Fruit fly (Drosophila melanogaster) whole organism, embryonic: ENCODE measurements around the gene rush.

ENCODE experiments used
- CG10209 ChIP-seq: fragments of 200-800 bp; sonication (Bioruptor generic); optimal IDR thresholded peaks from 3 replicates; lab custom pipeline; 2017; ENCODE audit warnings: missing biosample characterization, mild to moderate bottlenecking, missing genetic modification characterization, missing genetic modification reagents
- CG1024 ChIP-seq: fragments of 200-800 bp; sonication (Bioruptor generic); IDR thresholded peaks from 2 replicates; pipeline ENCODE4 v1.3.6; 2022; ENCODE audit warnings: missing biosample characterization, missing genetic modification characterization
- CG10321 ChIP-seq: fragments of 200-800 bp; sonication (Bioruptor generic); IDR thresholded peaks from 2 replicates; pipeline ENCODE4 v1.3.6; 2022; ENCODE audit warnings: missing biosample characterization, missing genetic modification characterization
- CG10366 ChIP-seq: fragments of 200-800 bp; sonication (Bioruptor generic); IDR thresholded peaks from 2 replicates; pipeline ENCODE4 v1.3.6; 2022; ENCODE audit warnings: missing biosample characterization, missing genetic modification characterization
- CG10462 ChIP-seq: fragments of 200-800 bp; sonication (Bioruptor generic); optimal IDR thresholded peaks from 2 replicates; lab custom pipeline; 2016; ENCODE audit warnings: missing biosample characterization, missing genetic modification characterization
- CG10979 ChIP-seq: fragments of 200-800 bp; sonication (Bioruptor generic); optimal IDR thresholded peaks from 2 replicates; lab custom pipeline; 2018; ENCODE audit warnings: missing biosample characterization, mild to moderate bottlenecking, missing genetic modification characterization, moderate library complexity
- CG12659 ChIP-seq: fragments of 200-800 bp; sonication (Bioruptor generic); optimal IDR thresholded peaks from 3 replicates; lab custom pipeline; 2017; ENCODE audit warnings: mild to moderate bottlenecking, missing biosample characterization, missing genetic modification reagents, missing genetic modification characterization
- CG13123 ChIP-seq: fragments of 200-800 bp; sonication (Bioruptor generic); optimal IDR thresholded peaks from 2 replicates; lab custom pipeline; 2016; ENCODE audit warnings: missing biosample characterization, missing genetic modification characterization
- CG13287 ChIP-seq: fragments of 200-800 bp; sonication (Bioruptor generic); IDR thresholded peaks from 2 replicates; pipeline ENCODE4 v1.3.6; 2022; ENCODE audit warnings: missing biosample characterization, missing genetic modification characterization; ENCODE audit not compliant: partially characterized antibody
- CG13424 ChIP-seq: fragments of 200-800 bp; sonication (Bioruptor generic); optimal IDR thresholded peaks from 2 replicates; lab custom pipeline; 2019; ENCODE audit warnings: missing biosample characterization, mild to moderate bottlenecking, missing genetic modification characterization, moderate library complexity
- CG13624 ChIP-seq: fragments of 200-800 bp; sonication (Bioruptor generic); optimal IDR thresholded peaks from 2 replicates; lab custom pipeline; 2016; ENCODE audit warnings: missing biosample characterization, missing genetic modification characterization
- CG14860 ChIP-seq: fragments of 200-800 bp; sonication (Bioruptor generic); IDR thresholded peaks from 3 replicates; pipeline ENCODE4 v1.3.6; 2022; ENCODE audit warnings: missing biosample characterization, missing genetic modification characterization; ENCODE audit not compliant: partially characterized antibody
- CG1647 ChIP-seq: fragments of 200-800 bp; sonication (Bioruptor generic); optimal IDR thresholded peaks from 3 replicates; lab custom pipeline; 2016; ENCODE audit warnings: missing biosample characterization, missing genetic modification characterization
- CG17568 ChIP-seq: fragments of 200-800 bp; sonication (Bioruptor generic); optimal IDR thresholded peaks from 2 replicates; lab custom pipeline; 2018; ENCODE audit warnings: missing biosample characterization, mild to moderate bottlenecking, missing genetic modification characterization, moderate library complexity
- CG31365 ChIP-seq: fragments of 200-800 bp; sonication (Bioruptor generic); optimal IDR thresholded peaks from 2 replicates; lab custom pipeline; 2018; ENCODE audit warnings: missing biosample characterization, mild to moderate bottlenecking, missing genetic modification characterization
- CG32772 ChIP-seq: fragments of 200-800 bp; sonication (Bioruptor generic); IDR thresholded peaks from 2 replicates; pipeline ENCODE4 v1.3.6; 2022; ENCODE audit warnings: missing biosample characterization, missing genetic modification characterization
- CG3995 ChIP-seq: fragments of 200-800 bp; sonication (Bioruptor generic); optimal IDR thresholded peaks from 3 replicates; lab custom pipeline; 2016; ENCODE audit warnings: missing biosample characterization, missing genetic modification characterization
- CG4854 ChIP-seq: fragments of 200-800 bp; sonication (Bioruptor generic); optimal IDR thresholded peaks from 2 replicates; lab custom pipeline; 2016; ENCODE audit warnings: missing biosample characterization, missing genetic modification characterization, inconsistent platforms
- CG5180 ChIP-seq: fragments of 200-800 bp; sonication (Bioruptor generic); optimal IDR thresholded peaks from 3 replicates; lab custom pipeline; 2017; ENCODE audit warnings: missing biosample characterization, missing genetic modification characterization, mild to moderate bottlenecking, moderate library complexity, missing genetic modification reagents
- CG6272 ChIP-seq: fragments of 200-800 bp; sonication (Bioruptor generic); IDR thresholded peaks from 2 replicates; pipeline ENCODE4 v1.3.6; 2022; ENCODE audit warnings: missing biosample characterization, missing genetic modification characterization
- CG6689 ChIP-seq: fragments of 200-800 bp; sonication (Bioruptor generic); IDR thresholded peaks from 2 replicates; pipeline ENCODE4 v1.3.6; 2022; ENCODE audit warnings: missing biosample characterization, missing genetic modification characterization
- CG8290 ChIP-seq, 3 experiments: fragments of 200-800 bp; sonication (Bioruptor generic); optimal IDR thresholded peaks; 2 replicates each; lab custom pipeline; 2016 to 2019; ENCODE audit warnings: missing biosample characterization in 3 of 3, missing genetic modification characterization in 3 of 3, mild to moderate bottlenecking in 2 of 3, moderate library complexity in 1 of 3
- CG8944 ChIP-seq: fragments of 200-800 bp; sonication (Bioruptor generic); optimal IDR thresholded peaks from 3 replicates; lab custom pipeline; 2016; ENCODE audit warnings: missing biosample characterization, missing genetic modification characterization
- CG9609 ChIP-seq: fragments of 200-800 bp; sonication (Bioruptor generic); optimal IDR thresholded peaks from 3 replicates; lab custom pipeline; 2016; ENCODE audit warnings: missing biosample characterization, missing genetic modification characterization
- E2f2 ChIP-seq: fragments of 200-800 bp; sonication (Bioruptor generic); IDR thresholded peaks from 2 replicates; pipeline ENCODE4 v1.3.6; 2022; ENCODE audit warnings: missing biosample characterization, missing genetic modification characterization
- Eip74EF ChIP-seq, 2 experiments: fragments of 200-800 bp in 1 of 2; fragments of >200 bp in 1 of 2; sonication (Bioruptor generic) in 1 of 2; optimal IDR thresholded peaks; 2 replicates each; lab custom pipeline; 2017 to 2019; ENCODE audit warnings: missing biosample characterization in 2 of 2, missing genetic modification characterization in 2 of 2, mild to moderate bottlenecking in 1 of 2, moderate library complexity in 1 of 2
- Ets97D ChIP-seq: fragments of 200-800 bp; sonication (Bioruptor generic); optimal IDR thresholded peaks from 3 replicates; lab custom pipeline; 2016; ENCODE audit warnings: missing biosample characterization, missing genetic modification characterization
- GATAe ChIP-seq: fragments of 200-800 bp; sonication (Bioruptor generic); conservative IDR thresholded peaks from 2 replicates; pipeline ENCODE4 v1.3.6; 2022; ENCODE audit warnings: missing biosample characterization, missing genetic modification characterization
- HLHmδ ChIP-seq: fragments of 200-800 bp; sonication (Bioruptor generic); optimal IDR thresholded peaks from 2 replicates; lab custom pipeline; 2018; ENCODE audit warnings: missing biosample characterization, mild to moderate bottlenecking, missing genetic modification characterization, moderate library complexity
- Hr78 ChIP-seq, 2 experiments: fragments of 200-800 bp in 1 of 2; fragments of >200 bp in 1 of 2; sonication (Bioruptor generic) in 1 of 2; optimal IDR thresholded peaks; 2 replicates each; lab custom pipeline; 2017 to 2019; ENCODE audit warnings: missing biosample characterization in 2 of 2, missing genetic modification characterization in 2 of 2, mild to moderate bottlenecking in 1 of 2, moderate library complexity in 1 of 2
- MESR4 ChIP-seq: fragments of 200-800 bp; sonication (Bioruptor generic); optimal IDR thresholded peaks from 2 replicates; lab custom pipeline; 2018; ENCODE audit warnings: missing biosample characterization, mild to moderate bottlenecking, missing genetic modification characterization, moderate library complexity
- Neu2 ChIP-seq: fragments of 200-800 bp; sonication (Bioruptor generic); optimal IDR thresholded peaks from 3 replicates; lab custom pipeline; 2016; ENCODE audit warnings: missing biosample characterization, missing genetic modification characterization, borderline replicate concordance
- Poxn ChIP-seq: fragments of 200-800 bp; sonication (Bioruptor generic); IDR thresholded peaks from 2 replicates; pipeline ENCODE4 v1.3.6; 2022; ENCODE audit warnings: missing biosample characterization, missing genetic modification characterization
- Ravus ChIP-seq: fragments of 200-800 bp; sonication (Bioruptor generic); IDR thresholded peaks from 2 replicates; pipeline ENCODE4 v1.3.6; 2022; ENCODE audit warnings: missing biosample characterization, missing genetic modification characterization
- YL-1 ChIP-seq: fragments of 200-800 bp; sonication (Bioruptor generic); optimal IDR thresholded peaks from 3 replicates; lab custom pipeline; 2017; ENCODE audit warnings: missing biosample characterization, mild to moderate bottlenecking, missing genetic modification characterization
- ara ChIP-seq: fragments of 200-800 bp; sonication (Bioruptor generic); IDR thresholded peaks from 2 replicates; pipeline ENCODE4 v1.3.6; 2022; ENCODE audit warnings: missing biosample characterization, missing genetic modification characterization
- ato ChIP-seq: fragments of 200-800 bp; sonication (Bioruptor generic); IDR thresholded peaks from 2 replicates; pipeline ENCODE4 v1.3.6; 2022; ENCODE audit warnings: missing biosample characterization, missing genetic modification characterization; ENCODE audit not compliant: partially characterized antibody
- cg ChIP-seq: fragments of 200-800 bp; sonication (Bioruptor generic); optimal IDR thresholded peaks from 3 replicates; lab custom pipeline; 2019; ENCODE audit warnings: missing biosample characterization, mild to moderate bottlenecking, missing genetic modification characterization, moderate library complexity
- chn ChIP-seq: fragments of 200-800 bp; sonication (Bioruptor generic); optimal IDR thresholded peaks from 2 replicates; lab custom pipeline; 2016; ENCODE audit warnings: missing biosample characterization, missing genetic modification characterization
- fd96Cb ChIP-seq: fragments of 200-800 bp; sonication (Bioruptor generic); optimal IDR thresholded peaks from 2 replicates; lab custom pipeline; 2018; ENCODE audit warnings: missing biosample characterization, mild to moderate bottlenecking, missing genetic modification characterization, moderate library complexity
- fu2 ChIP-seq: fragments of 200-800 bp; sonication (Bioruptor generic); optimal IDR thresholded peaks from 2 replicates; lab custom pipeline; 2016; ENCODE audit warnings: missing biosample characterization, missing genetic modification characterization
- insv ChIP-seq, 2 experiments: fragments of 200-800 bp; sonication (Bioruptor generic); optimal IDR thresholded peaks; 3 replicates each; lab custom pipeline; 2016 to 2018; ENCODE audit warnings: missing biosample characterization in 2 of 2, missing genetic modification characterization in 2 of 2
- lbe ChIP-seq: fragments of 200-800 bp; sonication (Bioruptor generic); optimal IDR thresholded peaks from 2 replicates; lab custom pipeline; 2016; ENCODE audit warnings: missing biosample characterization, mild to moderate bottlenecking, missing genetic modification characterization
- mam ChIP-seq: fragments of 200-800 bp; sonication (Bioruptor generic); optimal IDR thresholded peaks from 3 replicates; lab custom pipeline; 2016; ENCODE audit warnings: missing biosample characterization, missing genetic modification characterization
- mirr ChIP-seq: fragments of 200-800 bp; sonication (Bioruptor generic); optimal IDR thresholded peaks from 3 replicates; lab custom pipeline; 2018; ENCODE audit warnings: missing biosample characterization, mild to moderate bottlenecking, missing genetic modification characterization
- sens ChIP-seq: fragments of 200-800 bp; sonication (Bioruptor generic); peaks from one replicate; lab custom pipeline; 2016; ENCODE audit warnings: missing biosample characterization, missing genetic modification characterization
- sisA ChIP-seq: fragments of 200-800 bp; sonication (Bioruptor generic); IDR thresholded peaks from 2 replicates; pipeline ENCODE4 v1.3.6; 2022; ENCODE audit warnings: missing biosample characterization, missing genetic modification characterization
- ssp ChIP-seq: fragments of 200-800 bp; sonication (Bioruptor generic); IDR thresholded peaks from 2 replicates; pipeline ENCODE4 v1.3.6; 2022; ENCODE audit warnings: missing biosample characterization, missing genetic modification characterization
- tll ChIP-seq, 2 experiments: fragments of 200-800 bp in 1 of 2; fragments of >200 bp in 1 of 2; sonication (Bioruptor generic) in 1 of 2; optimal IDR thresholded peaks; 2 replicates each; lab custom pipeline; 2017 to 2019; ENCODE audit warnings: missing biosample characterization in 2 of 2, missing genetic modification characterization in 2 of 2, mild to moderate bottlenecking in 1 of 2, moderate library complexity in 1 of 2

Gene rush

dm6 chrX:1470562-1470961 lies 7.8 kb upstream of the rush start, which contains the start of gene pck (continued):
- TF ChIP-seq CG31365 = no peak
- peak; percentile 65 for TF ChIP-seq ara (GFP tag; lab: Robert Waterston, UW)
- TF ChIP-seq MESR4 (GFP tag; lab: Kevin White, UChicago) = peak; percentile 75
- no peak for TF ChIP-seq CG10321 (GFP tag; lab: Robert Waterston, UW)
- no peak for TF ChIP-seq insv (GFP tag; optimal IDR thresholded peaks at IDR 0.05; lab: Kevin White, UChicago)
- peak; percentile 65 for TF ChIP-seq CG13287 (GFP tag; lab: Robert Waterston, UW)
- peak; percentile 57 for TF ChIP-seq CG10979 (tag; lab: Kevin White, UChicago)
- peak; percentile 55 for TF ChIP-seq CG10366 (GFP tag; lab: Robert Waterston, UW)
- no peak for TF ChIP-seq CG3995
- TF ChIP-seq CG13424 (tag; lab: Kevin White, UChicago) = peak; percentile 51
- peak; percentile 4 for TF ChIP-seq CG13624
- TF ChIP-seq fd96Cb (tag; lab: Kevin White, UChicago) = peak; percentile 20
- TF ChIP-seq CG13123 (GFP tag; lab: Kevin White, UChicago) = peak; percentile 52
- peak; percentile 43; the same call in 1 of the 2 replicates for TF ChIP-seq CG32772
- TF ChIP-seq Neu2 = peak; percentile 1
- no peak for TF ChIP-seq Ravus
- peak; percentile 83 for TF ChIP-seq chn (GFP tag; lab: Kevin White, UChicago)
- TF ChIP-seq Ets97D (GFP tag; lab: Kevin White, UChicago) = peak; percentile 45
- peak; percentile 30; the same call in 1 of the 2 replicates for TF ChIP-seq CG6272 (GFP tag; lab: Robert Waterston, UW)
- TF ChIP-seq GATAe = no peak
- TF ChIP-seq tll (GFP tag; optimal IDR thresholded peaks at IDR 0.05; lab: Kevin White, UChicago) = no peak
- peak; percentile 37 for TF ChIP-seq CG10209 (GFP tag; lab: Kevin White, UChicago)
- no peak for TF ChIP-seq Poxn (GFP tag; lab: Robert Waterston, UW)
- TF ChIP-seq lbe (GFP tag; lab: Kevin White, UChicago) = peak; percentile 55
- peak; percentile 78 for TF ChIP-seq E2f2 (GFP tag; lab: Robert Waterston, UW)
- TF ChIP-seq Eip74EF (GFP tag; optimal IDR thresholded peaks at IDR 0.05; lab: Kevin White, UChicago) = no peak
- TF ChIP-seq fu2 (GFP tag; lab: Kevin White, UChicago) = peak; percentile 44
- TF ChIP-seq sisA (GFP tag; lab: Robert Waterston, UW) = peak; percentile 70
- peak; percentile 97 for TF ChIP-seq sens (GFP tag; lab: Kevin White, UChicago)
- no peak for TF ChIP-seq mirr
- peak; percentile 38; the same call in 1 of the 2 replicates for TF ChIP-seq ssp
- peak; percentile 48 for TF ChIP-seq CG8944 (GFP tag; lab: Kevin White, UChicago)
- TF ChIP-seq Hr78 (GFP tag; optimal IDR thresholded peaks at IDR 0.05; lab: Kevin White, UChicago) = no peak
- peak; percentile 56 for TF ChIP-seq CG1024 (GFP tag; lab: Robert Waterston, UW)
- peak; percentile 42 for TF ChIP-seq cg (GFP tag; lab: Kevin White, UChicago)
- no peak for TF ChIP-seq HLHmδ (GFP tag; lab: Kevin White, UChicago)
- TF ChIP-seq CG4854 (GFP tag; lab: Kevin White, UChicago) = peak; percentile 26
- peak; percentile 55 for TF ChIP-seq CG8290 (GFP tag; optimal IDR thresholded peaks at IDR 0.05; lab: Kevin White, UChicago)
- TF ChIP-seq CG8290 (tag; optimal IDR thresholded peaks at IDR 0.05; lab: Kevin White, UChicago) = peak in 1 of 2 experiments; percentile 57
- TF ChIP-seq CG5180 (GFP tag; lab: Kevin White, UChicago) = no peak
- TF ChIP-seq CG17568 (GFP tag; lab: Kevin White, UChicago) = no peak
- peak; percentile 66 for TF ChIP-seq CG9609
- TF ChIP-seq mam (GFP tag; lab: Kevin White, UChicago) = peak; percentile 68
- peak; percentile 81 for TF ChIP-seq CG10462 (GFP tag; lab: Kevin White, UChicago)
- TF ChIP-seq CG12659 (GFP tag; lab: Kevin White, UChicago) = peak; percentile 67
- TF ChIP-seq CG6689 (GFP tag; lab: Robert Waterston, UW) = peak; percentile 53; the same call in 1 of the 2 replicates
- peak; percentile 24; the same call in 1 of the 3 replicates for TF ChIP-seq CG14860 (GFP tag; lab: Robert Waterston, UW)
- TF ChIP-seq CG1647 (GFP tag; lab: Kevin White, UChicago) = peak; percentile 52
- peak; percentile 84 for TF ChIP-seq YL-1 (GFP tag; lab: Kevin White, UChicago)
- no peak; the same call in 1 of the 2 replicates for TF ChIP-seq ato (GFP tag; lab: Robert Waterston, UW)
